Worm (Caenorhabditis elegans) whole organism, young adult: ENCODE results near the gene vab-23.

ENCODE experiments used
- B0019.2 ChIP-seq: fragments of 200-800 bp; sonication (Bioruptor generic); conservative IDR thresholded peaks from 2 replicates; pipeline ENCODE4 v1.3.6; 2022; ENCODE audit warnings: missing genetic modification reagents, missing genetic modification characterization, missing compliant biosample characterization
- B0261.1 ChIP-seq: sonication (generic microtip); optimal IDR thresholded peaks from 2 replicates; lab custom pipeline; 2016; ENCODE audit warnings: mild to moderate bottlenecking, missing genetic modification characterization, moderate library complexity, missing compliant biosample characterization
- C17E4.6 ChIP-seq: fragments of 200-800 bp; sonication (Bioruptor generic); IDR thresholded peaks from 2 replicates; pipeline ENCODE4 v1.3.6; 2022; ENCODE audit warnings: missing genetic modification reagents, missing genetic modification characterization, missing compliant biosample characterization
- D2030.7 ChIP-seq: fragments of 200-800 bp; sonication (Bioruptor generic); IDR thresholded peaks from 2 replicates; pipeline ENCODE4 v1.3.6; 2022; ENCODE audit warnings: missing genetic modification reagents, missing genetic modification characterization, missing compliant biosample characterization
- F33H1.4 ChIP-seq: fragments of 200-800 bp; sonication (Bioruptor generic); IDR thresholded peaks from 2 replicates; pipeline ENCODE4 v1.3.6; 2022; ENCODE audit warnings: missing genetic modification reagents, missing genetic modification characterization, missing compliant biosample characterization
- F49E8.2 ChIP-seq: sonication (generic microtip); optimal IDR thresholded peaks from 3 replicates; lab custom pipeline; 2017; ENCODE audit warnings: missing genetic modification characterization, mild to moderate bottlenecking, missing compliant biosample characterization, antibody characterized with exemption, moderate library complexity; ENCODE audit not compliant: insufficient read depth
- K12H6.12 ChIP-seq: fragments of 200-800 bp; sonication (Bioruptor generic); optimal IDR thresholded peaks from 2 replicates; lab custom pipeline; 2018; ENCODE audit warnings: mild to moderate bottlenecking, missing genetic modification characterization, missing compliant biosample characterization
- ZK185.1 ChIP-seq: sonication (generic microtip); optimal IDR thresholded peaks from 2 replicates; lab custom pipeline; 2016; ENCODE audit warnings: mild to moderate bottlenecking, missing genetic modification characterization, missing compliant biosample characterization; ENCODE audit not compliant: poor library complexity, severe bottlenecking
- atf-7 ChIP-seq: sonication (generic microtip); optimal IDR thresholded peaks from 2 replicates; lab custom pipeline; 2017; ENCODE audit warnings: mild to moderate bottlenecking, missing genetic modification characterization, missing compliant biosample characterization
- athp-1 ChIP-seq: sonication (generic microtip); optimal IDR thresholded peaks from 2 replicates; lab custom pipeline; 2017; ENCODE audit warnings: mild to moderate bottlenecking, missing genetic modification characterization, missing compliant biosample characterization
- bed-2 ChIP-seq: fragments of 200-800 bp; sonication (Bioruptor generic); IDR thresholded peaks from 2 replicates; pipeline ENCODE4 v1.3.6; 2022; ENCODE audit warnings: missing genetic modification reagents, missing genetic modification characterization, missing compliant biosample characterization
- cebp-1 ChIP-seq, 2 experiments: fragments of 200-800 bp in 1 of 2; sonication (Bioruptor generic) in 1 of 2; sonication (generic microtip) in 1 of 2; IDR thresholded peaks in 1 of 2; optimal IDR thresholded peaks in 1 of 2; 2 replicates each; pipeline versions ENCODE4 v1.3.6 to Lab custom; 2017 to 2022; ENCODE audit warnings: missing compliant biosample characterization in 2 of 2, missing genetic modification characterization in 2 of 2, mild to moderate bottlenecking in 1 of 2, missing genetic modification reagents in 1 of 2, moderate library complexity in 1 of 2
- cebp-2 ChIP-seq: fragments of 200-800 bp; sonication (Bioruptor generic); IDR thresholded peaks from 2 replicates; pipeline ENCODE4 v1.3.6; 2022; ENCODE audit warnings: missing genetic modification characterization, missing compliant biosample characterization
- ceh-91 ChIP-seq: fragments of 200-800 bp; sonication (Bioruptor generic); IDR thresholded peaks from 2 replicates; pipeline ENCODE4 v1.3.6; 2022; ENCODE audit warnings: missing genetic modification reagents, missing genetic modification characterization, missing compliant biosample characterization
- dox-1 ChIP-seq: fragments of 200-800 bp; sonication (Bioruptor generic); IDR thresholded peaks from 2 replicates; pipeline ENCODE4 v1.3.6; 2022; ENCODE audit warnings: missing genetic modification reagents, missing genetic modification characterization, missing compliant biosample characterization
- efl-1 ChIP-seq: fragments of 150-350 bp; optimal IDR thresholded peaks from 2 replicates; lab custom pipeline; 2014; ENCODE audit warnings: missing biosample characterization, missing genetic modification reagents, missing genetic modification characterization
- ekl-4 ChIP-seq: fragments of 200-800 bp; sonication (Bioruptor generic); IDR thresholded peaks from 2 replicates; pipeline ENCODE4 v1.3.6; 2022; ENCODE audit warnings: missing genetic modification reagents, missing genetic modification characterization, missing compliant biosample characterization
- fkh-3 ChIP-seq: sonication (generic microtip); optimal IDR thresholded peaks from 2 replicates; lab custom pipeline; 2016; ENCODE audit warnings: mild to moderate bottlenecking, missing genetic modification characterization, missing compliant biosample characterization
- gei-17 ChIP-seq: fragments of 200-800 bp; sonication (Bioruptor generic); optimal IDR thresholded peaks from 2 replicates; lab custom pipeline; 2018; ENCODE audit warnings: mild to moderate bottlenecking, missing genetic modification characterization, missing compliant biosample characterization
- him-1 ChIP-seq: sonication (generic microtip); optimal IDR thresholded peaks from 2 replicates; lab custom pipeline; 2016; ENCODE audit warnings: missing genotype, missing genetic modification reagents, missing genetic modification characterization, missing compliant biosample characterization
- hrde-1 ChIP-seq: sonication (generic microtip); optimal IDR thresholded peaks from 2 replicates; lab custom pipeline; 2016; ENCODE audit warnings: missing genetic modification characterization, mild to moderate bottlenecking, missing compliant biosample characterization, moderate library complexity, missing genotype, missing genetic modification reagents, borderline replicate concordance
- let-607 ChIP-seq, 2 experiments: fragments of 200-800 bp in 1 of 2; sonication (Bioruptor generic) in 1 of 2; sonication (generic microtip) in 1 of 2; optimal IDR thresholded peaks; 2 replicates each; lab custom pipeline; 2016 to 2018; ENCODE audit warnings: mild to moderate bottlenecking in 2 of 2, missing compliant biosample characterization in 2 of 2, missing genetic modification characterization in 2 of 2, moderate library complexity in 2 of 2, missing genotype in 1 of 2
- lin-54 ChIP-seq: fragments of 200-800 bp; sonication (Bioruptor generic); optimal IDR thresholded peaks from 2 replicates; lab custom pipeline; 2018; ENCODE audit warnings: mild to moderate bottlenecking, missing genetic modification characterization, missing compliant biosample characterization
- lsl-1 ChIP-seq: fragments of 200-800 bp; sonication (Bioruptor generic); optimal IDR thresholded peaks from 2 replicates; lab custom pipeline; 2018; ENCODE audit warnings: mild to moderate bottlenecking, missing genetic modification characterization, moderate library complexity, missing compliant biosample characterization
- madf-3 ChIP-seq: fragments of 200-800 bp; sonication (Bioruptor generic); IDR thresholded peaks from 2 replicates; pipeline ENCODE4 v1.3.6; 2022; ENCODE audit warnings: missing genetic modification reagents, missing genetic modification characterization, missing compliant biosample characterization
- madf-6 ChIP-seq: fragments of 200-800 bp; sonication (Bioruptor generic); IDR thresholded peaks from 2 replicates; pipeline ENCODE4 v1.3.6; 2022; ENCODE audit warnings: missing genetic modification reagents, missing genetic modification characterization, missing compliant biosample characterization
- madf-8 ChIP-seq: fragments of 200-800 bp; sonication (Bioruptor generic); conservative IDR thresholded peaks from 2 replicates; pipeline ENCODE4 v1.3.6; 2022; ENCODE audit warnings: missing genetic modification reagents, missing genetic modification characterization, missing compliant biosample characterization
- mcd-1 ChIP-seq: fragments of 200-800 bp; sonication (Bioruptor generic); IDR thresholded peaks from 2 replicates; pipeline ENCODE4 v1.3.6; 2022; ENCODE audit warnings: missing genetic modification reagents, missing genetic modification characterization, missing compliant biosample characterization
- mel-28 ChIP-seq: sonication (generic microtip); optimal IDR thresholded peaks from 2 replicates; lab custom pipeline; 2016; ENCODE audit warnings: borderline replicate concordance, mild to moderate bottlenecking, missing genetic modification characterization, missing compliant biosample characterization
- pbrm-1 ChIP-seq: fragments of 200-800 bp; sonication (Bioruptor generic); IDR thresholded peaks from 2 replicates; pipeline ENCODE4 v1.3.6; 2022; ENCODE audit warnings: missing genetic modification reagents, missing genetic modification characterization, missing compliant biosample characterization
- rcor-1 ChIP-seq: fragments of 200-800 bp; sonication (Bioruptor generic); IDR thresholded peaks from 2 replicates; pipeline ENCODE4 v1.3.6; 2022; ENCODE audit warnings: missing genetic modification reagents, missing genetic modification characterization, missing compliant biosample characterization
- rec-8 ChIP-seq, 2 experiments: sonication (generic microtip); optimal IDR thresholded peaks; 2 replicates each; lab custom pipeline; 2016; ENCODE audit warnings: mild to moderate bottlenecking in 2 of 2, missing genetic modification characterization in 2 of 2, missing genetic modification reagents in 2 of 2, missing genotype in 2 of 2, missing biosample characterization in 1 of 2, missing compliant biosample characterization in 1 of 2, moderate library complexity in 1 of 2
- repo-1 ChIP-seq: sonication (generic microtip); optimal IDR thresholded peaks from 2 replicates; lab custom pipeline; 2017; ENCODE audit warnings: mild to moderate bottlenecking, missing genetic modification characterization, missing compliant biosample characterization
- snpc-3.4 ChIP-seq: sonication (generic microtip); optimal IDR thresholded peaks from 2 replicates; lab custom pipeline; 2017; ENCODE audit warnings: missing genetic modification characterization, mild to moderate bottlenecking, missing compliant biosample characterization, antibody characterized with exemption, moderate library complexity, missing genotype, missing genetic modification reagents
- snpc-4 ChIP-seq, 5 experiments: fragments of 150-350 bp in 1 of 5; sonication (generic microtip) in 4 of 5; optimal IDR thresholded peaks; 2 replicates each; lab custom pipeline; 2014 to 2018; ENCODE audit warnings: missing genetic modification characterization in 5 of 5, missing biosample characterization in 3 of 5, antibody characterized with exemption in 2 of 5, mild to moderate bottlenecking in 2 of 5, missing compliant biosample characterization in 2 of 5, missing genotype in 2 of 5, moderate library complexity in 2 of 5, missing genetic modification reagents in 1 of 5
- sptf-2 ChIP-seq: fragments of 200-800 bp; sonication (Bioruptor generic); optimal IDR thresholded peaks from 2 replicates; lab custom pipeline; 2018; ENCODE audit warnings: mild to moderate bottlenecking, missing genetic modification characterization, missing compliant biosample characterization
- tbp1 ChIP-seq: fragments of 200-800 bp; sonication (Bioruptor generic); optimal IDR thresholded peaks from 2 replicates; lab custom pipeline; 2018; ENCODE audit warnings: mild to moderate bottlenecking, missing genetic modification characterization, missing compliant biosample characterization
- tbx-9 ChIP-seq: sonication (generic microtip); optimal IDR thresholded peaks from 2 replicates; lab custom pipeline; 2016; ENCODE audit warnings: borderline replicate concordance, missing genetic modification characterization, inconsistent platforms, missing compliant biosample characterization
- tlf-1 ChIP-seq: fragments of 200-800 bp; sonication (Bioruptor generic); optimal IDR thresholded peaks from 2 replicates; lab custom pipeline; 2018; ENCODE audit warnings: mild to moderate bottlenecking, missing genetic modification characterization, missing compliant biosample characterization
- unc-130 ChIP-seq: sonication (generic microtip); optimal IDR thresholded peaks from 2 replicates; lab custom pipeline; 2016; ENCODE audit warnings: missing genetic modification reagents, missing genetic modification characterization, missing compliant biosample characterization
- ztf-18 ChIP-seq: sonication (generic microtip); optimal IDR thresholded peaks from 2 replicates; lab custom pipeline; 2016; ENCODE audit warnings: missing genotype, mild to moderate bottlenecking, missing genetic modification characterization, missing compliant biosample characterization
- ztf-22 ChIP-seq: fragments of 200-800 bp; sonication (Bioruptor generic); optimal IDR thresholded peaks from 2 replicates; lab custom pipeline; 2018; ENCODE audit warnings: mild to moderate bottlenecking, missing genetic modification characterization, moderate library complexity, missing compliant biosample characterization
- ztf-25 ChIP-seq: fragments of 200-800 bp; sonication (Bioruptor generic); IDR thresholded peaks from 2 replicates; pipeline ENCODE4 v1.3.6; 2022; ENCODE audit warnings: missing genetic modification reagents, missing genetic modification characterization, missing compliant biosample characterization
- ztf-28 ChIP-seq: fragments of 200-800 bp; sonication (Bioruptor generic); IDR thresholded peaks from 2 replicates; pipeline ENCODE4 v1.3.6; 2022; ENCODE audit warnings: missing genetic modification reagents, missing genetic modification characterization, missing compliant biosample characterization
- ztf-6 ChIP-seq: fragments of 200-800 bp; sonication (Bioruptor generic); IDR thresholded peaks from 2 replicates; pipeline ENCODE4 v1.3.6; 2022; ENCODE audit warnings: missing genetic modification reagents, missing genetic modification characterization, missing compliant biosample characterization

The vab-23 gene

ce11 chrII:11860623-11861079 lies 40.4 kb downstream of the vab-23 start, which contains the start of gene K12D12.5:
Gene K12D12.5, plus strand, starts transcription at chrII:11861029.
- TF ChIP-seq pbrm-1 (no peak), F33H1.4 (peak; percentile 64; the same call in 1 of the 2 replicates), fkh-3 (no peak), F49E8.2 (tag; lab: Kevin White, UChicago) (peak; percentile 40), rec-8 (tag; optimal IDR thresholded peaks at IDR 0.05; lab: Kevin White, UChicago) (peak in 1 of 2 experiments; percentile 41), snpc-4 (GFP tag; optimal IDR thresholded peaks at IDR 0.05; lab: Kevin White, UChicago) (no peak), snpc-4 (tag; optimal IDR thresholded peaks at IDR 0.05; lab: Kevin White, UChicago) (no peak), rcor-1 (GFP tag; lab: Robert Waterston, UW) (0 out of 2 replicates have a peak, but pooled peaks have one; percentile 24), ceh-91 (GFP tag; lab: Robert Waterston, UW) (0 out of 2 replicates have a peak, but pooled peaks have one; percentile 56), athp-1 (tag; lab: Kevin White, UChicago) (peak; percentile 97), C17E4.6 (GFP tag; lab: Robert Waterston, UW) (no peak), ekl-4 (GFP tag; lab: Robert Waterston, UW) (no peak), madf-6 (GFP tag; lab: Robert Waterston, UW) (peak; percentile 80), tbx-9 (tag; lab: Kevin White, UChicago) (no peak), hrde-1 (tag; lab: Kevin White, UChicago) (peak; percentile 56), ztf-6 (no peak), bed-2 (GFP tag; lab: Robert Waterston, UW) (peak; percentile 67), dox-1 (GFP tag; lab: Robert Waterston, UW) (peak; percentile 61), unc-130 (peak; percentile 64), efl-1 (peak; percentile 60), repo-1 (tag; lab: Kevin White, UChicago) (no peak), mcd-1 (0 out of 2 replicates have a peak, but pooled peaks have one; percentile 27), snpc-3.4 (tag; lab: Kevin White, UChicago) (no peak), D2030.7 (GFP tag; lab: Robert Waterston, UW) (peak; percentile 54), ztf-22 (GFP tag; lab: Kevin White, UChicago) (no peak), sptf-2 (GFP tag; lab: Kevin White, UChicago) (no peak), ztf-28 (GFP tag; lab: Robert Waterston, UW) (0 out of 2 replicates have a peak, but pooled peaks have one; percentile 65), lin-54 (GFP tag; lab: Kevin White, UChicago) (peak; percentile 56), B0261.1 (tag; lab: Kevin White, UChicago) (no peak), B0019.2 (GFP tag; lab: Robert Waterston, UW) (peak; percentile 35; the same call in 1 of the 2 replicates), ztf-18 (peak; percentile 29), ZK185.1 (tag; lab: Kevin White, UChicago) (no peak), tbp1 (GFP tag; lab: Kevin White, UChicago) (no peak), ztf-25 (GFP tag; lab: Robert Waterston, UW) (peak; percentile 66; the same call in 1 of the 2 replicates), let-607 (tag; optimal IDR thresholded peaks at IDR 0.05; lab: Kevin White, UChicago) (no peak), K12H6.12 (tag; lab: Kevin White, UChicago) (no peak), cebp-1 (GFP tag; IDR thresholded peaks at IDR 0.05; lab: Robert Waterston, UW) (peak; percentile 23; the same call in 1 of the 2 replicates), cebp-1 (tag; optimal IDR thresholded peaks at IDR 0.05; lab: Kevin White, UChicago) (no peak), madf-8 (GFP tag; lab: Robert Waterston, UW) (peak; percentile 62), him-1 (peak; percentile 72), lsl-1 (GFP tag; lab: Kevin White, UChicago) (peak; percentile 92), cebp-2 (GFP tag; lab: Robert Waterston, UW) (0 out of 2 replicates have a peak, but pooled peaks have one; percentile 17), gei-17 (GFP tag; lab: Kevin White, UChicago) (no peak), madf-3 (GFP tag; lab: Robert Waterston, UW) (0 out of 2 replicates have a peak, but pooled peaks have one; percentile 30), mel-28 (tag; lab: Kevin White, UChicago) (no peak), atf-7 (tag; lab: Kevin White, UChicago) (no peak), tlf-1 (GFP tag; lab: Kevin White, UChicago) (no peak)
